Worm (Caenorhabditis elegans): ENCODE data around the gene npr-29.

- TF ChIP-seq dao-5 (tag; optimal IDR thresholded peaks at IDR 0.05) (no peak), W03F9.2 (tag; optimal IDR thresholded peaks at IDR 0.05) (peak; percentile 51)
Measured at ce11 chrIII:9239983-9240382, 24.7 kb upstream of the npr-29 start, which contains the start of gene saeg-2.

All from whole organism, L4/young adult.